Worm (Caenorhabditis elegans) whole organism, L3 larva: ENCODE results near the gene ZC376.8.

Experiments used
- elt-1 ChIP-seq: fragments of 150-350 bp; optimal IDR thresholded peaks from 2 replicates; lab custom pipeline; 2014; ENCODE audit warnings: missing biosample characterization, missing genetic modification characterization
- nhr-77 ChIP-seq: fragments of 150-350 bp; optimal IDR thresholded peaks from 2 replicates; lab custom pipeline; 2014; ENCODE audit warnings: missing biosample characterization, missing genetic modification characterization
- unc-62 ChIP-seq: fragments of 150-350 bp; sonication (generic microtip); optimal IDR thresholded peaks from 4 replicates; lab custom pipeline; 2014; ENCODE audit warnings: missing biosample characterization, missing genetic modification reagents, missing genetic modification characterization

- no peak for TF ChIP-seq unc-62
- TF ChIP-seq nhr-77 (tag; lab: Kevin White, UChicago): no peak
- TF ChIP-seq elt-1 (tag; lab: Kevin White, UChicago): no peak
Observed at ce11 chrV:14226373-14226772, 46.3 kb downstream of the ZC376.8 start, which contains the start of gene nep-21.
